Fruit fly (Drosophila melanogaster) whole organism, embryonic: ENCODE measurements around the gene SkpA.

Source experiments
- Antp ChIP-seq: fragments of 200-800 bp; sonication (Bioruptor generic); optimal IDR thresholded peaks from 3 replicates; lab custom pipeline; 2016; ENCODE audit warnings: missing biosample characterization, missing genetic modification characterization
- CG10462 ChIP-seq: fragments of 200-800 bp; sonication (Bioruptor generic); optimal IDR thresholded peaks from 2 replicates; lab custom pipeline; 2016; ENCODE audit warnings: missing biosample characterization, missing genetic modification characterization
- CG10979 ChIP-seq: fragments of 200-800 bp; sonication (Bioruptor generic); optimal IDR thresholded peaks from 2 replicates; lab custom pipeline; 2018; ENCODE audit warnings: missing biosample characterization, mild to moderate bottlenecking, missing genetic modification characterization, moderate library complexity
- CG11085 ChIP-seq: fragments of 200-800 bp; sonication (Bioruptor generic); IDR thresholded peaks from 2 replicates; pipeline ENCODE4 v1.3.6; 2022; ENCODE audit warnings: missing biosample characterization, missing genetic modification characterization
- CG11456 ChIP-seq: fragments of 200-800 bp; sonication (Bioruptor generic); IDR thresholded peaks from 3 replicates; pipeline ENCODE4 v1.3.6; 2022; ENCODE audit warnings: missing biosample characterization, missing genetic modification characterization
- CG12299 ChIP-seq: fragments of 200-800 bp; sonication (Bioruptor generic); optimal IDR thresholded peaks from 2 replicates; lab custom pipeline; 2018; ENCODE audit warnings: missing biosample characterization, mild to moderate bottlenecking, missing genetic modification characterization
- CG12769 ChIP-seq: fragments of 200-800 bp; sonication (Bioruptor generic); optimal IDR thresholded peaks from 2 replicates; lab custom pipeline; 2019; ENCODE audit warnings: missing biosample characterization, mild to moderate bottlenecking, missing genetic modification characterization, moderate library complexity
- CG14860 ChIP-seq: fragments of 200-800 bp; sonication (Bioruptor generic); IDR thresholded peaks from 3 replicates; pipeline ENCODE4 v1.3.6; 2022; ENCODE audit warnings: missing biosample characterization, missing genetic modification characterization; ENCODE audit not compliant: partially characterized antibody
- CG15696 ChIP-seq: fragments of 200-800 bp; sonication (Bioruptor generic); optimal IDR thresholded peaks from 2 replicates; lab custom pipeline; 2019; ENCODE audit warnings: missing biosample characterization, mild to moderate bottlenecking, missing genetic modification characterization, moderate library complexity
- CG16779 ChIP-seq: fragments of 200-800 bp; sonication (Bioruptor generic); IDR thresholded peaks from 2 replicates; pipeline ENCODE4 v1.3.6; 2022; ENCODE audit warnings: missing biosample characterization, missing genetic modification characterization
- CG17568 ChIP-seq: fragments of 200-800 bp; sonication (Bioruptor generic); optimal IDR thresholded peaks from 2 replicates; lab custom pipeline; 2018; ENCODE audit warnings: missing biosample characterization, mild to moderate bottlenecking, missing genetic modification characterization, moderate library complexity
- CG17829 ChIP-seq: fragments of 200-800 bp; optimal IDR thresholded peaks from 2 replicates; lab custom pipeline; 2019; ENCODE audit warnings: missing biosample characterization, mild to moderate bottlenecking, missing genetic modification characterization, moderate library complexity
- CG18599 ChIP-seq: fragments of 200-800 bp; sonication (Bioruptor generic); optimal IDR thresholded peaks from 3 replicates; lab custom pipeline; 2017; ENCODE audit warnings: missing biosample characterization, missing genetic modification characterization, mild to moderate bottlenecking, moderate library complexity, missing genetic modification reagents
- CG32767 ChIP-seq: fragments of 200-800 bp; sonication (Bioruptor generic); IDR thresholded peaks from 2 replicates; pipeline ENCODE4 v1.3.6; 2022; ENCODE audit warnings: missing biosample characterization, missing genetic modification characterization
- CG4282 ChIP-seq: fragments of 200-800 bp; sonication (Bioruptor generic); optimal IDR thresholded peaks from 2 replicates; lab custom pipeline; 2016; ENCODE audit warnings: missing biosample characterization, missing genetic modification characterization
- CG6689 ChIP-seq: fragments of 200-800 bp; sonication (Bioruptor generic); IDR thresholded peaks from 2 replicates; pipeline ENCODE4 v1.3.6; 2022; ENCODE audit warnings: missing biosample characterization, missing genetic modification characterization
- CG7372 ChIP-seq: fragments of 200-800 bp; sonication (Bioruptor generic); IDR thresholded peaks from 2 replicates; pipeline ENCODE4 v1.3.6; 2022; ENCODE audit warnings: missing biosample characterization, missing genetic modification characterization
- CG8478 ChIP-seq: fragments of >200 bp; optimal IDR thresholded peaks from 2 replicates; lab custom pipeline; 2018
- CG9876 ChIP-seq: fragments of 200-800 bp; sonication (Bioruptor generic); optimal IDR thresholded peaks from 2 replicates; lab custom pipeline; 2016; ENCODE audit warnings: missing biosample characterization, missing genetic modification characterization
- CG9932 ChIP-seq: fragments of 200-800 bp; sonication (Bioruptor generic); IDR thresholded peaks from 2 replicates; pipeline ENCODE4 v1.3.6; 2022; ENCODE audit warnings: missing biosample characterization, missing genetic modification characterization
- Fer1 ChIP-seq: fragments of 200-800 bp; sonication (Bioruptor generic); optimal IDR thresholded peaks from 2 replicates; lab custom pipeline; 2017; ENCODE audit warnings: missing biosample characterization, mild to moderate bottlenecking, missing genetic modification characterization
- Gsc ChIP-seq: fragments of 200-800 bp; sonication (Bioruptor generic); IDR thresholded peaks from 2 replicates; pipeline ENCODE4 v1.3.6; 2022; ENCODE audit warnings: missing biosample characterization, missing genetic modification characterization
- Myb ChIP-seq: fragments of 200-800 bp; sonication (Bioruptor generic); optimal IDR thresholded peaks from 2 replicates; lab custom pipeline; 2016; ENCODE audit warnings: missing biosample characterization, missing genetic modification characterization
- Nf-YA ChIP-seq: fragments of 200-800 bp; sonication (Bioruptor generic); IDR thresholded peaks from 2 replicates; pipeline ENCODE4 v1.3.6; 2022; ENCODE audit warnings: missing biosample characterization, missing genetic modification characterization
- Poxn ChIP-seq: fragments of 200-800 bp; sonication (Bioruptor generic); IDR thresholded peaks from 2 replicates; pipeline ENCODE4 v1.3.6; 2022; ENCODE audit warnings: missing biosample characterization, missing genetic modification characterization
- TFAM ChIP-seq: fragments of 200-800 bp; sonication (Bioruptor generic); optimal IDR thresholded peaks from 2 replicates; lab custom pipeline; 2017; ENCODE audit warnings: missing biosample characterization, missing genetic modification characterization, inconsistent platforms
- amos ChIP-seq: fragments of 200-800 bp; sonication (Bioruptor generic); IDR thresholded peaks from 2 replicates; pipeline ENCODE4 v1.3.6; 2022; ENCODE audit warnings: missing biosample characterization, missing genetic modification characterization; ENCODE audit not compliant: partially characterized antibody
- ash1 ChIP-seq: fragments of 200-800 bp; sonication (Bioruptor generic); optimal IDR thresholded peaks from 2 replicates; lab custom pipeline; 2018; ENCODE audit warnings: missing biosample characterization, mild to moderate bottlenecking, missing genetic modification characterization
- btn ChIP-seq: fragments of 200-800 bp; sonication (Bioruptor generic); optimal IDR thresholded peaks from 2 replicates; lab custom pipeline; 2016; ENCODE audit warnings: missing biosample characterization, missing genetic modification characterization
- corto ChIP-seq: fragments of 200-800 bp; sonication (Bioruptor generic); optimal IDR thresholded peaks from 2 replicates; lab custom pipeline; 2016; ENCODE audit warnings: missing biosample characterization, mild to moderate bottlenecking, missing genetic modification characterization, moderate library complexity
- danr ChIP-seq: fragments of 200-800 bp; sonication (Bioruptor generic); IDR thresholded peaks from 2 replicates; pipeline ENCODE4 v1.3.6; 2022; ENCODE audit warnings: missing biosample characterization, missing genetic modification characterization
- disco-r ChIP-seq: fragments of 200-800 bp; sonication (Bioruptor generic); optimal IDR thresholded peaks from 2 replicates; lab custom pipeline; 2016; ENCODE audit warnings: missing biosample characterization, missing genetic modification characterization
- dpn ChIP-seq, 2 experiments: fragments of 200-800 bp; sonication (Bioruptor generic); optimal IDR thresholded peaks; 3 replicates each; lab custom pipeline; 2016; ENCODE audit warnings: missing biosample characterization in 2 of 2, missing genetic modification characterization in 2 of 2
- gem ChIP-seq: fragments of 200-800 bp; sonication (Bioruptor generic); optimal IDR thresholded peaks from 2 replicates; lab custom pipeline; 2019; ENCODE audit warnings: missing biosample characterization, mild to moderate bottlenecking, missing genetic modification characterization, moderate library complexity
- her ChIP-seq: fragments of 200-800 bp; sonication (Bioruptor generic); optimal IDR thresholded peaks from 2 replicates; lab custom pipeline; 2016; ENCODE audit warnings: missing biosample characterization, missing genetic modification characterization
- insv ChIP-seq, 2 experiments: fragments of 200-800 bp; sonication (Bioruptor generic); optimal IDR thresholded peaks; 3 replicates each; lab custom pipeline; 2016 to 2018; ENCODE audit warnings: missing biosample characterization in 2 of 2, missing genetic modification characterization in 2 of 2
- jigr1 ChIP-seq: fragments of 200-800 bp; sonication (Bioruptor generic); IDR thresholded peaks from 3 replicates; pipeline ENCODE4 v1.3.6; 2022; ENCODE audit warnings: missing biosample characterization, missing genetic modification characterization
- jing ChIP-seq: fragments of 200-800 bp; sonication (Bioruptor generic); optimal IDR thresholded peaks from 2 replicates; lab custom pipeline; 2018; ENCODE audit warnings: missing biosample characterization, mild to moderate bottlenecking, missing genetic modification characterization
- kay ChIP-seq: fragments of 200-800 bp; sonication (Bioruptor generic); optimal IDR thresholded peaks from 2 replicates; lab custom pipeline; 2016; ENCODE audit warnings: missing biosample characterization, missing genetic modification characterization
- lilli ChIP-seq: fragments of 200-800 bp; sonication (Bioruptor generic); optimal IDR thresholded peaks from 3 replicates; lab custom pipeline; 2016; ENCODE audit warnings: missing biosample characterization, missing genetic modification characterization
- luna ChIP-seq: fragments of 200-800 bp; sonication (Bioruptor generic); optimal IDR thresholded peaks from 2 replicates; lab custom pipeline; 2016; ENCODE audit warnings: missing biosample characterization, missing genetic modification characterization
- mirr ChIP-seq: fragments of 200-800 bp; sonication (Bioruptor generic); optimal IDR thresholded peaks from 3 replicates; lab custom pipeline; 2018; ENCODE audit warnings: missing biosample characterization, mild to moderate bottlenecking, missing genetic modification characterization
- nerfin-1 ChIP-seq: fragments of 200-800 bp; sonication (Bioruptor generic); optimal IDR thresholded peaks from 3 replicates; lab custom pipeline; 2019; ENCODE audit warnings: missing biosample characterization, mild to moderate bottlenecking, missing genetic modification characterization, moderate library complexity
- ranshi ChIP-seq: fragments of 200-800 bp; sonication (Bioruptor generic); IDR thresholded peaks from 2 replicates; pipeline ENCODE4 v1.3.6; 2022; ENCODE audit warnings: missing biosample characterization, missing genetic modification characterization
- sens ChIP-seq: fragments of 200-800 bp; sonication (Bioruptor generic); peaks from one replicate; lab custom pipeline; 2016; ENCODE audit warnings: missing biosample characterization, missing genetic modification characterization
- sima ChIP-seq: fragments of 200-800 bp; sonication (Bioruptor generic); optimal IDR thresholded peaks from 2 replicates; lab custom pipeline; 2016; ENCODE audit warnings: missing biosample characterization, missing genetic modification characterization
- slbo ChIP-seq: fragments of 200-800 bp; sonication (Bioruptor generic); IDR thresholded peaks from 2 replicates; pipeline ENCODE4 v1.3.6; 2022; ENCODE audit warnings: missing biosample characterization, missing genetic modification characterization
- tx ChIP-seq: fragments of 200-800 bp; sonication (Bioruptor generic); optimal IDR thresholded peaks from 2 replicates; lab custom pipeline; 2016; ENCODE audit warnings: missing biosample characterization, missing genetic modification characterization
- vnd ChIP-seq: fragments of 200-800 bp; sonication (Bioruptor generic); IDR thresholded peaks from 3 replicates; pipeline ENCODE4 v1.3.6; 2022; ENCODE audit warnings: missing biosample characterization, missing genetic modification characterization; ENCODE audit not compliant: partially characterized antibody
- zen2 ChIP-seq: fragments of 200-800 bp; sonication (Bioruptor generic); IDR thresholded peaks from 3 replicates; pipeline ENCODE4 v1.3.6; 2022; ENCODE audit warnings: missing biosample characterization, missing genetic modification characterization; ENCODE audit not compliant: partially characterized antibody
- zf30C ChIP-seq: fragments of 200-800 bp; sonication (Bioruptor generic); optimal IDR thresholded peaks from 3 replicates; lab custom pipeline; 2018; ENCODE audit warnings: missing biosample characterization, mild to moderate bottlenecking, missing genetic modification characterization
- zfh2 ChIP-seq: fragments of 200-800 bp; sonication (Bioruptor generic); optimal IDR thresholded peaks from 2 replicates; lab custom pipeline; 2016; ENCODE audit warnings: missing biosample characterization, missing genetic modification characterization

SkpA gene

DNA sequence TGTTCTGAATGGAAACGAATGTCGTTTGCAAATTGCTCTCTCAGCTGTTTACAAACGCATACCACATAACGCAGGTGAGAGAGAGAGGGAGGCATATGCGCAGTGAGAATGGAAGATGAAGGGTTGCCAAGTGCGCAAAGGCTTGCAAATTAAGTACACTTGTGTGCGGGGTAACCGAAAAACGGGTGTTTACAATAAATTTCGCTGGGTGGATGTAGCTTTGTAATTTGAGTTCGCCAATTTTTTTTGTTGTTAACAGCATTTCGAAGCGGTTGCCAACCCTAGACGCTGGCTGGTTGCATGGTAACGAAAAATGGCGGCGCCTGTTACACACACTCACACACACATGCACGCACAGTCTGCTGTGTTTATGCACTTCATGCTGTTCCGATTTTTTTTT lies 965 bp upstream of the SkpA start (continued):
- TF ChIP-seq CG18599 (GFP tag; lab: Kevin White, UChicago) (peak; percentile 97), CG4282 (GFP tag; lab: Kevin White, UChicago) (peak; percentile 85), kay (peak; percentile 75), CG12299 (peak; percentile 92), zf30C (GFP tag; lab: Kevin White, UChicago) (peak; percentile 35), CG10979 (tag; lab: Kevin White, UChicago) (peak; percentile 92), CG11085 (GFP tag; lab: Robert Waterston, UW) (peak; percentile 88), Nf-YA (GFP tag; lab: Robert Waterston, UW) (peak; percentile 92), zfh2 (GFP tag; lab: Kevin White, UChicago) (peak; percentile 92), sens (GFP tag; lab: Kevin White, UChicago) (peak; percentile 99), ranshi (GFP tag; lab: Robert Waterston, UW) (peak; percentile 97), jing (peak; percentile 92), CG15696 (peak; percentile 87), dpn (GFP tag; optimal IDR thresholded peaks at IDR 0.05; lab: Kevin White, UChicago) (peak; percentile 96), CG6689 (peak; percentile 96), CG17568 (GFP tag; lab: Kevin White, UChicago) (no peak), her (peak; percentile 95), jigr1 (peak; percentile 87), CG11456 (GFP tag; lab: Robert Waterston, UW) (peak; percentile 97), Fer1 (peak; percentile 95), TFAM (GFP tag; lab: Kevin White, UChicago) (peak; percentile 80), insv (GFP tag; optimal IDR thresholded peaks at IDR 0.05; lab: Kevin White, UChicago) (peak; percentile 26 to 74), CG16779 (GFP tag; lab: Robert Waterston, UW) (peak; percentile 94), Poxn (GFP tag; lab: Robert Waterston, UW) (peak; percentile 81), amos (GFP tag; lab: Robert Waterston, UW) (no peak), tx (GFP tag; lab: Kevin White, UChicago) (peak; percentile 88), luna (peak; percentile 79), Antp (GFP tag; lab: Kevin White, UChicago) (peak; percentile 97), Gsc (GFP tag; lab: Robert Waterston, UW) (peak; percentile 71), btn (GFP tag; lab: Kevin White, UChicago) (peak; percentile 88), Myb (GFP tag; lab: Kevin White, UChicago) (peak; percentile 74), ash1 (GFP tag; lab: Kevin White, UChicago) (peak; percentile 86), CG12769 (tag; lab: Kevin White, UChicago) (peak; percentile 98), CG32767 (peak; percentile 97), disco-r (GFP tag; lab: Kevin White, UChicago) (peak; percentile 91), danr (peak; percentile 94), slbo (GFP tag; lab: Robert Waterston, UW) (peak; percentile 96), CG10462 (GFP tag; lab: Kevin White, UChicago) (peak; percentile 89), corto (GFP tag; lab: Kevin White, UChicago) (peak; percentile 90), gem (tag; lab: Kevin White, UChicago) (peak; percentile 95), CG9876 (GFP tag; lab: Kevin White, UChicago) (peak; percentile 90), CG9932 (peak; percentile 95), mirr (GFP tag; lab: Kevin White, UChicago) (peak; percentile 98), CG8478 (lab: Kevin White, UChicago) (no peak), zen2 (GFP tag; lab: Robert Waterston, UW) (no peak), vnd (GFP tag; lab: Robert Waterston, UW) (no peak), CG17829 (tag; lab: Kevin White, UChicago) (peak; percentile 92), sima (GFP tag; lab: Kevin White, UChicago) (peak; percentile 60), nerfin-1 (tag; lab: Kevin White, UChicago) (peak; percentile 94), CG7372 (GFP tag; lab: Robert Waterston, UW) (peak; percentile 97), lilli (GFP tag; lab: Kevin White, UChicago) (peak; percentile 96), CG14860 (GFP tag; lab: Robert Waterston, UW) (no peak)
